Worm (Caenorhabditis elegans): ENCODE data around the gene abcf-2.
A peak's percentile ranks its signal among the peaks of the same experiment; 100 is the strongest.

Gene abcf-2

ce11 chrIII:13429668-13430067, 32.4 kb downstream of the abcf-2 start, which contains the start of gene bli-5:
bli-5 (minus strand) TSS chrIII:13429768.
- no peak for TF ChIP-seq mdl-1 (tag; optimal IDR thresholded peaks at IDR 0.05)

- TF ChIP-seq ama-1 (optimal IDR thresholded peaks at IDR 0.05) = peak; percentile 37
- no peak for TF ChIP-seq jun-1 (tag; optimal IDR thresholded peaks at IDR 0.05)
Measured at ce11 chrIII:13427817-13428216, 34.2 kb downstream of the abcf-2 start.

DNA sequence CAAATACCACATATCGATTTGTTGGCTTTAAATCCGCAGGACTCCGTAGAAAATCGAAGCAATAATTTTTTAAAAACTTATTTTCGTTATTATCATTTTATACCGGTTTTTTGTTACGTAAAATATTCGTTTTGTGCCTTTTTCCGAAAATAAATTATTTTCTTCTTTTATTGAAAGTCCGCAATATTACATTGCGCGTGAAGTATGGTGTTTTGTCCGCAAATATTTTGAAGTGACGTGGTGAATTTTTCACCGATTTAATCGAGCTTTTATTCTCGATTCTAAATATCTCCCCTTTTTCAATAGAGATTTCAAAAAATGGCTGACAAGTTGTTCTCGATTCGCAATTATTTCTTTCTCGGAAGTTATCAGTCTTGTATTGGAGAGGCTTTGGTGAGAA, 36.0 kb downstream of the abcf-2 start, which contains the start of gene cope-1:
cope-1 (plus strand) TSS at position 229 of the 400 bp plus-strand sequence.
- no peak for TF ChIP-seq lsy-12 (tag; optimal IDR thresholded peaks at IDR 0.05)
- no peak for TF ChIP-seq mdl-1 (tag; optimal IDR thresholded peaks at IDR 0.05)
- TF ChIP-seq skn-1 (tag; optimal IDR thresholded peaks at IDR 0.05) = no peak
- peak; percentile 67 for TF ChIP-seq hmg-11 (tag; optimal IDR thresholded peaks at IDR 0.05)
- TF ChIP-seq nhr-237 (tag; optimal IDR thresholded peaks at IDR 0.05) = no peak
- TF ChIP-seq elt-2 (tag; optimal IDR thresholded peaks at IDR 0.05) = no peak
- TF ChIP-seq lin-15B (tag; optimal IDR thresholded peaks at IDR 0.05) = peak; percentile 28
- TF ChIP-seq nfya-1 (tag; optimal IDR thresholded peaks at IDR 0.05; ENCODE audit: insufficient read depth) = peak; percentile 46

DNA sequence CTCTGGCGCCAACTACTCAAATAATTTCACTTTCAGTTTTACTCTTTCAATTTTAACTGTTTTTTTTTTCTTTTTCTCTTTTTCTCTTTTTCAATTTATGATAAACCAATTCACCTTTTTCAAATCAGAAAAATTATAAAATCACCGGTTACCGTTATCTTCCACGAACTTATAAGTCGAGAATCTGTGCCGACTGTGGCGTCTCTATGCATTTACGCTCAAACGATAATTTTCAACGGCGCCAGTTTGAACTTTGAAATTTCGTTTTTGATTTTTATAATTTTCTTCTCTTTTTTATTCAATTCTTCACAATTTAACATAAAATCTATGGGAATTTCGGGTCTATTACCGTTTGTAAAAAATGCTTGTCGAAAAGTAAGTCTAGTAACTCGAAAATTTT, 38.6 kb downstream of the abcf-2 start, which contains the start of gene exo-1:
exo-1 (plus strand) TSS at position 101 of the 400 bp plus-strand sequence.
- TF ChIP-seq nhr-23 (tag; optimal IDR thresholded peaks at IDR 0.05) (peak; percentile 82), nhr-237 (tag; optimal IDR thresholded peaks at IDR 0.05) (no peak), elt-3 (tag; optimal IDR thresholded peaks at IDR 0.05) (peak in 1 of 3 experiments; percentile 6), nfya-1 (tag; optimal IDR thresholded peaks at IDR 0.05; ENCODE audit: insufficient read depth) (peak; percentile 70), snpc-4 (tag; optimal IDR thresholded peaks at IDR 0.05) (no peak), ceh-28 (tag; optimal IDR thresholded peaks at IDR 0.05) (peak; percentile 71), unc-39 (tag; optimal IDR thresholded peaks at IDR 0.05) (no peak), pha-4 (tag; optimal IDR thresholded peaks at IDR 0.05) (peak; percentile 79), hmg-11 (tag; optimal IDR thresholded peaks at IDR 0.05) (no peak), pqm-1 (tag; optimal IDR thresholded peaks at IDR 0.05) (peak; percentile 70), R02D3.7 (tag; optimal IDR thresholded peaks at IDR 0.05) (no peak), skn-1 (tag; optimal IDR thresholded peaks at IDR 0.05) (peak; percentile 29), nhr-25 (tag; optimal IDR thresholded peaks at IDR 0.05) (peak; percentile 54), lin-15B (tag; optimal IDR thresholded peaks at IDR 0.05) (peak; percentile 81)

- TF ChIP-seq nhr-43 (tag; optimal IDR thresholded peaks at IDR 0.05; ENCODE audit: poor library complexity, severe bottlenecking) = no peak
- TF ChIP-seq elt-1 (tag; optimal IDR thresholded peaks at IDR 0.05) = no peak
- no peak for TF ChIP-seq hmg-11 (tag; optimal IDR thresholded peaks at IDR 0.05)
- no peak for TF ChIP-seq fos-1 (tag; optimal IDR thresholded peaks at IDR 0.05)
- no peak for TF ChIP-seq skn-1 (tag; optimal IDR thresholded peaks at IDR 0.05)
- TF ChIP-seq ztf-11 (tag; optimal IDR thresholded peaks at IDR 0.05) = no peak
- no peak for TF ChIP-seq lsy-12 (tag; optimal IDR thresholded peaks at IDR 0.05)
- no peak for TF ChIP-seq lin-15B (tag; optimal IDR thresholded peaks at IDR 0.05)
- TF ChIP-seq fkh-2 (tag; optimal IDR thresholded peaks at IDR 0.05) = no peak
- TF ChIP-seq nhr-12 (tag; optimal IDR thresholded peaks at IDR 0.05) = no peak
- no peak for TF ChIP-seq aly-2 (tag; optimal IDR thresholded peaks at IDR 0.05)
- no peak for TF ChIP-seq pha-4 (tag; optimal IDR thresholded peaks at IDR 0.05)
- no peak for TF ChIP-seq ceh-28 (tag; optimal IDR thresholded peaks at IDR 0.05)
- no peak for TF ChIP-seq unc-39 (tag; optimal IDR thresholded peaks at IDR 0.05)
- no peak for TF ChIP-seq pqm-1 (tag; optimal IDR thresholded peaks at IDR 0.05)
- TF ChIP-seq nhr-11 (tag; optimal IDR thresholded peaks at IDR 0.05) = no peak
- no peak for TF ChIP-seq daf-12 (tag; optimal IDR thresholded peaks at IDR 0.05)
- TF ChIP-seq sea-2 (GFP tag; optimal IDR thresholded peaks at IDR 0.05) = no peak
- no peak for TF ChIP-seq snpc-4 (tag; optimal IDR thresholded peaks at IDR 0.05)
Measured at ce11 chrIII:13418975-13419374, 43.1 kb downstream of the abcf-2 start.

ce11 chrIII:13411202-13411601, 50.8 kb downstream of the abcf-2 start:
- TF ChIP-seq R02D3.7 (tag; optimal IDR thresholded peaks at IDR 0.05) (no peak), lin-39 (tag; optimal IDR thresholded peaks at IDR 0.05) (no peak), fkh-10 (GFP tag; optimal IDR thresholded peaks at IDR 0.05) (no peak), skn-1 (tag; optimal IDR thresholded peaks at IDR 0.05) (no peak), ZK546.5 (tag; optimal IDR thresholded peaks at IDR 0.05) (no peak), pqm-1 (tag; optimal IDR thresholded peaks at IDR 0.05) (no peak), hmg-11 (tag; optimal IDR thresholded peaks at IDR 0.05) (no peak), jun-1 (tag; optimal IDR thresholded peaks at IDR 0.05) (no peak), unc-62 (GFP tag; optimal IDR thresholded peaks at IDR 0.05) (no peak), nhr-23 (tag; optimal IDR thresholded peaks at IDR 0.05) (no peak), sea-2 (GFP tag; optimal IDR thresholded peaks at IDR 0.05) (no peak), unc-39 (tag; optimal IDR thresholded peaks at IDR 0.05) (no peak), fkh-2 (tag; optimal IDR thresholded peaks at IDR 0.05) (no peak)

Measured in whole organism, L3 larva.